Fruit fly (Drosophila melanogaster) whole organism, embryonic: ENCODE measurements around the gene sicily.

Source experiments
- CG10209 ChIP-seq: fragments of 200-800 bp; sonication (Bioruptor generic); optimal IDR thresholded peaks from 3 replicates; lab custom pipeline; 2017; ENCODE audit warnings: missing biosample characterization, mild to moderate bottlenecking, missing genetic modification characterization, missing genetic modification reagents
- CG11247 ChIP-seq: fragments of 200-800 bp; sonication (Bioruptor generic); IDR thresholded peaks from 2 replicates; pipeline ENCODE4 v1.3.6; 2022; ENCODE audit warnings: missing biosample characterization, missing genetic modification characterization
- CG11695 ChIP-seq: fragments of 200-800 bp; sonication (Bioruptor generic); IDR thresholded peaks from 3 replicates; pipeline ENCODE4 v1.3.6; 2022; ENCODE audit warnings: missing biosample characterization, missing genetic modification characterization
- CG12219 ChIP-seq: fragments of 200-800 bp; sonication (Bioruptor generic); optimal IDR thresholded peaks from 3 replicates; lab custom pipeline; 2018; ENCODE audit warnings: missing biosample characterization, mild to moderate bottlenecking, missing genetic modification characterization
- CG12942 ChIP-seq: fragments of 200-800 bp; sonication (Bioruptor generic); optimal IDR thresholded peaks from 3 replicates; lab custom pipeline; 2016; ENCODE audit warnings: missing biosample characterization, missing genetic modification characterization
- CG13287 ChIP-seq: fragments of 200-800 bp; sonication (Bioruptor generic); IDR thresholded peaks from 2 replicates; pipeline ENCODE4 v1.3.6; 2022; ENCODE audit warnings: missing biosample characterization, missing genetic modification characterization; ENCODE audit not compliant: partially characterized antibody
- CG14050 ChIP-seq: fragments of 200-800 bp; sonication (Bioruptor generic); IDR thresholded peaks from 3 replicates; pipeline ENCODE4 v1.3.6; 2022; ENCODE audit warnings: missing biosample characterization, missing genetic modification characterization
- CG17612 ChIP-seq: fragments of 200-800 bp; sonication (Bioruptor generic); IDR thresholded peaks from 2 replicates; pipeline ENCODE4 v1.3.6; 2022; ENCODE audit warnings: missing biosample characterization, missing genetic modification characterization
- CG17802 ChIP-seq: fragments of 200-800 bp; sonication (Bioruptor generic); optimal IDR thresholded peaks from 2 replicates; lab custom pipeline; 2018; ENCODE audit warnings: missing biosample characterization, mild to moderate bottlenecking, missing genetic modification characterization, moderate library complexity
- CG1832 ChIP-seq: fragments of 200-800 bp; sonication (Bioruptor generic); optimal IDR thresholded peaks from 2 replicates; lab custom pipeline; 2017; ENCODE audit warnings: missing biosample characterization, mild to moderate bottlenecking, missing genetic modification characterization, inconsistent platforms
- CG30020 ChIP-seq: fragments of 200-800 bp; optimal IDR thresholded peaks from 2 replicates; lab custom pipeline; 2019; ENCODE audit warnings: missing biosample characterization, mild to moderate bottlenecking, missing genetic modification characterization, moderate library complexity
- CG3163 ChIP-seq: fragments of 200-800 bp; sonication (Bioruptor generic); optimal IDR thresholded peaks from 3 replicates; lab custom pipeline; 2016; ENCODE audit warnings: missing biosample characterization, missing genetic modification characterization
- CG32767 ChIP-seq: fragments of 200-800 bp; sonication (Bioruptor generic); IDR thresholded peaks from 2 replicates; pipeline ENCODE4 v1.3.6; 2022; ENCODE audit warnings: missing biosample characterization, missing genetic modification characterization
- CG34422 ChIP-seq: fragments of 200-800 bp; sonication (Bioruptor generic); IDR thresholded peaks from 3 replicates; pipeline ENCODE4 v1.3.6; 2022; ENCODE audit warnings: missing biosample characterization, missing genetic modification characterization
- CG6272 ChIP-seq: fragments of 200-800 bp; sonication (Bioruptor generic); IDR thresholded peaks from 2 replicates; pipeline ENCODE4 v1.3.6; 2022; ENCODE audit warnings: missing biosample characterization, missing genetic modification characterization
- CG7745 ChIP-seq: fragments of 200-800 bp; sonication (Bioruptor generic); optimal IDR thresholded peaks from 2 replicates; lab custom pipeline; 2018; ENCODE audit warnings: missing biosample characterization, mild to moderate bottlenecking, missing genetic modification characterization, moderate library complexity
- CG7786 ChIP-seq: fragments of 200-800 bp; sonication (Bioruptor generic); optimal IDR thresholded peaks from 2 replicates; lab custom pipeline; 2016; ENCODE audit warnings: missing biosample characterization, missing genetic modification characterization
- CG7963 ChIP-seq: fragments of 200-800 bp; sonication (Bioruptor generic); IDR thresholded peaks from 3 replicates; pipeline ENCODE4 v1.3.6; 2022; ENCODE audit warnings: missing biosample characterization, missing genetic modification characterization; ENCODE audit not compliant: partially characterized antibody
- CG7987 ChIP-seq: fragments of 200-800 bp; sonication (Bioruptor generic); optimal IDR thresholded peaks from 2 replicates; lab custom pipeline; 2018; ENCODE audit warnings: missing biosample characterization, mild to moderate bottlenecking, missing genetic modification characterization, moderate library complexity
- CG8089 ChIP-seq: fragments of 200-800 bp; sonication (Bioruptor generic); optimal IDR thresholded peaks from 3 replicates; lab custom pipeline; 2016; ENCODE audit warnings: missing biosample characterization, missing genetic modification characterization
- CG8281 ChIP-seq: fragments of 200-800 bp; sonication (Bioruptor generic); optimal IDR thresholded peaks from 2 replicates; lab custom pipeline; 2018; ENCODE audit warnings: missing biosample characterization, mild to moderate bottlenecking, missing genetic modification characterization, moderate library complexity
- CG8924 ChIP-seq: fragments of 200-800 bp; optimal IDR thresholded peaks from 3 replicates; lab custom pipeline; 2019; ENCODE audit warnings: missing biosample characterization, mild to moderate bottlenecking, missing genetic modification characterization, moderate library complexity
- CG9215 ChIP-seq: fragments of 200-800 bp; sonication (Bioruptor generic); IDR thresholded peaks from 2 replicates; pipeline ENCODE4 v1.3.6; 2022; ENCODE audit warnings: missing biosample characterization, missing genetic modification characterization
- CG9932 ChIP-seq: fragments of 200-800 bp; sonication (Bioruptor generic); IDR thresholded peaks from 2 replicates; pipeline ENCODE4 v1.3.6; 2022; ENCODE audit warnings: missing biosample characterization, missing genetic modification characterization
- Dad ChIP-seq: fragments of 200-800 bp; sonication (Bioruptor generic); optimal IDR thresholded peaks from 3 replicates; lab custom pipeline; 2016; ENCODE audit warnings: missing biosample characterization, missing genetic modification characterization
- Dip2 ChIP-seq: fragments of 200-800 bp; sonication (Bioruptor generic); IDR thresholded peaks from 2 replicates; pipeline ENCODE4 v1.3.6; 2022; ENCODE audit warnings: missing biosample characterization, missing genetic modification characterization
- E2f2 ChIP-seq: fragments of 200-800 bp; sonication (Bioruptor generic); IDR thresholded peaks from 2 replicates; pipeline ENCODE4 v1.3.6; 2022; ENCODE audit warnings: missing biosample characterization, missing genetic modification characterization
- Jarid2 ChIP-seq: fragments of 200-800 bp; sonication (Bioruptor generic); optimal IDR thresholded peaks from 3 replicates; lab custom pipeline; 2017; ENCODE audit warnings: mild to moderate bottlenecking, missing biosample characterization, missing genetic modification reagents, missing genetic modification characterization
- Mrtf ChIP-seq: fragments of 200-800 bp; sonication (Bioruptor generic); IDR thresholded peaks from 3 replicates; pipeline ENCODE4 v1.3.6; 2022; ENCODE audit warnings: missing biosample characterization, missing genetic modification characterization
- YL-1 ChIP-seq: fragments of 200-800 bp; sonication (Bioruptor generic); optimal IDR thresholded peaks from 3 replicates; lab custom pipeline; 2017; ENCODE audit warnings: missing biosample characterization, mild to moderate bottlenecking, missing genetic modification characterization
- abd-A ChIP-seq: fragments of 200-800 bp; sonication (Bioruptor generic); optimal IDR thresholded peaks from 3 replicates; lab custom pipeline; 2019; ENCODE audit warnings: missing biosample characterization, mild to moderate bottlenecking, missing genetic modification characterization, moderate library complexity
- bowl ChIP-seq: fragments of 200-800 bp; sonication (Bioruptor generic); IDR thresholded peaks from 2 replicates; pipeline ENCODE4 v1.3.6; 2022; ENCODE audit warnings: missing biosample characterization, missing genetic modification characterization
- disco-r ChIP-seq: fragments of 200-800 bp; sonication (Bioruptor generic); optimal IDR thresholded peaks from 2 replicates; lab custom pipeline; 2016; ENCODE audit warnings: missing biosample characterization, missing genetic modification characterization
- esg ChIP-seq: fragments of 200-800 bp; sonication (Bioruptor generic); conservative IDR thresholded peaks from 2 replicates; pipeline ENCODE4 v1.3.6; 2022; ENCODE audit warnings: missing biosample characterization, missing genetic modification characterization
- eve ChIP-seq, 2 experiments: fragments of >200 bp; optimal IDR thresholded peaks; 2 replicates each; lab custom pipeline; 2017; ENCODE audit warnings: missing biosample characterization in 2 of 2, missing genetic modification characterization in 2 of 2
- fd102C ChIP-seq: fragments of 200-800 bp; sonication (Bioruptor generic); optimal IDR thresholded peaks from 2 replicates; lab custom pipeline; 2018; ENCODE audit warnings: missing biosample characterization, mild to moderate bottlenecking, missing genetic modification characterization, moderate library complexity
- h ChIP-seq: fragments of >200 bp; optimal IDR thresholded peaks from 2 replicates; lab custom pipeline; 2017
- ham ChIP-seq: fragments of 200-800 bp; sonication (Bioruptor generic); IDR thresholded peaks from 2 replicates; pipeline ENCODE4 v1.3.6; 2022; ENCODE audit warnings: missing biosample characterization, missing genetic modification characterization
- ken ChIP-seq: fragments of 200-800 bp; sonication (Bioruptor generic); IDR thresholded peaks from 3 replicates; pipeline ENCODE4 v1.3.6; 2022; ENCODE audit warnings: missing biosample characterization, missing genetic modification characterization
- lbe ChIP-seq: fragments of 200-800 bp; sonication (Bioruptor generic); optimal IDR thresholded peaks from 2 replicates; lab custom pipeline; 2016; ENCODE audit warnings: missing biosample characterization, mild to moderate bottlenecking, missing genetic modification characterization
- maf-S ChIP-seq: fragments of 200-800 bp; sonication (Bioruptor generic); optimal IDR thresholded peaks from 2 replicates; lab custom pipeline; 2016; ENCODE audit warnings: missing biosample characterization, missing genetic modification characterization
- mirr ChIP-seq: fragments of 200-800 bp; sonication (Bioruptor generic); optimal IDR thresholded peaks from 3 replicates; lab custom pipeline; 2018; ENCODE audit warnings: missing biosample characterization, mild to moderate bottlenecking, missing genetic modification characterization
- odd ChIP-seq: fragments of 200-800 bp; sonication (Bioruptor generic); optimal IDR thresholded peaks from 2 replicates; lab custom pipeline; 2017; ENCODE audit warnings: missing biosample characterization, mild to moderate bottlenecking, missing genetic modification characterization
- org-1 ChIP-seq: fragments of 200-800 bp; sonication (Bioruptor generic); optimal IDR thresholded peaks from 2 replicates; lab custom pipeline; 2017; ENCODE audit warnings: missing biosample characterization, missing genetic modification characterization
- sc ChIP-seq, 3 experiments: fragments of >200 bp in 2 of 3; fragments of 200-800 bp in 1 of 3; sonication (Bioruptor generic) in 1 of 3; optimal IDR thresholded peaks; 2 replicates in 2 of 3; 3 replicates in 1 of 3; lab custom pipeline; 2017; ENCODE audit warnings: mild to moderate bottlenecking in 1 of 3, missing biosample characterization in 1 of 3, missing genetic modification characterization in 1 of 3, missing genetic modification reagents in 1 of 3
- sim ChIP-seq: fragments of 200-800 bp; sonication (Bioruptor generic); IDR thresholded peaks from 2 replicates; pipeline ENCODE4 v1.3.6; 2022; ENCODE audit warnings: missing biosample characterization, missing genetic modification characterization
- slou ChIP-seq: fragments of 200-800 bp; sonication (Bioruptor generic); optimal IDR thresholded peaks from 3 replicates; lab custom pipeline; 2016; ENCODE audit warnings: missing biosample characterization, missing genetic modification characterization
- stwl ChIP-seq: fragments of 200-800 bp; sonication (Bioruptor generic); optimal IDR thresholded peaks from 3 replicates; lab custom pipeline; 2018; ENCODE audit warnings: missing biosample characterization, mild to moderate bottlenecking, missing genetic modification characterization, moderate library complexity
- tna ChIP-seq: fragments of 200-800 bp; sonication (Bioruptor generic); IDR thresholded peaks from 2 replicates; pipeline ENCODE4 v1.3.6; 2022; ENCODE audit warnings: missing biosample characterization, missing genetic modification characterization; ENCODE audit not compliant: partially characterized antibody
- tup ChIP-seq: fragments of 200-800 bp; sonication (Bioruptor generic); optimal IDR thresholded peaks from 2 replicates; lab custom pipeline; 2016; ENCODE audit warnings: missing biosample characterization, mild to moderate bottlenecking, missing genetic modification characterization, moderate library complexity

Gene sicily

dm6 chrX:11915154-11915593 lies 23.6 kb downstream of the sicily start (continued):
- TF ChIP-seq abd-A (tag; lab: Kevin White, UChicago) (peak; percentile 59), CG10209 (GFP tag; lab: Kevin White, UChicago) (peak; percentile 90), eve (GFP tag; optimal IDR thresholded peaks at IDR 0.05; lab: Kevin White, UChicago) (peak in 1 of 2 experiments; percentile 58), CG17802 (peak; percentile 53), esg (peak; percentile 86), sim (GFP tag; lab: Robert Waterston, UW) (0 out of 2 replicates have a peak, but pooled peaks have one; percentile 62), disco-r (no peak), CG9932 (GFP tag; lab: Robert Waterston, UW) (peak; percentile 88), CG3163 (GFP tag; lab: Kevin White, UChicago) (no peak), CG12942 (GFP tag; lab: Kevin White, UChicago) (peak; percentile 64), Dip2 (GFP tag; lab: Robert Waterston, UW) (0 out of 2 replicates have a peak, but pooled peaks have one; percentile 34), h (lab: Kevin White, UChicago) (no peak), E2f2 (GFP tag; lab: Robert Waterston, UW) (peak; percentile 67), CG11247 (GFP tag; lab: Robert Waterston, UW) (peak; percentile 54), CG14050 (GFP tag; lab: Robert Waterston, UW) (peak; percentile 78), CG7745 (tag; lab: Kevin White, UChicago) (no peak), CG11695 (peak; percentile 91), ham (GFP tag; lab: Robert Waterston, UW) (no peak), tna (GFP tag; lab: Robert Waterston, UW) (no peak), CG8924 (peak; percentile 94), CG1832 (GFP tag; lab: Kevin White, UChicago) (peak; percentile 79), tup (peak; percentile 7), CG12219 (GFP tag; lab: Kevin White, UChicago) (peak; percentile 85), CG8281 (peak; percentile 80), maf-S (no peak), stwl (tag; lab: Kevin White, UChicago) (peak; percentile 21), CG32767 (GFP tag; lab: Robert Waterston, UW) (peak; percentile 93), org-1 (GFP tag; lab: Kevin White, UChicago) (peak; percentile 86), mirr (GFP tag; lab: Kevin White, UChicago) (peak; percentile 48), slou (GFP tag; lab: Kevin White, UChicago) (peak; percentile 79), CG30020 (peak; percentile 73), CG17612 (GFP tag; lab: Robert Waterston, UW) (peak; percentile 44; the same call in 1 of the 2 replicates), Dad (no peak), Mrtf (peak; percentile 78; the same call in 2 of the 3 replicates), sc (optimal IDR thresholded peaks at IDR 0.05; lab: Kevin White, UChicago) (no peak), sc (GFP tag; optimal IDR thresholded peaks at IDR 0.05; lab: Kevin White, UChicago) (peak; percentile 82), YL-1 (GFP tag; lab: Kevin White, UChicago) (peak; percentile 77), CG7987 (GFP tag; lab: Kevin White, UChicago) (peak; percentile 61), CG13287 (GFP tag; lab: Robert Waterston, UW) (no peak), odd (GFP tag; lab: Kevin White, UChicago) (peak; percentile 88), lbe (peak; percentile 65), ken (peak; percentile 74; the same call in 2 of the 3 replicates), fd102C (peak; percentile 54), Jarid2 (GFP tag; lab: Kevin White, UChicago) (peak; percentile 71), CG6272 (GFP tag; lab: Robert Waterston, UW) (peak; percentile 80), CG34422 (peak; percentile 89), CG8089 (no peak), CG7963 (GFP tag; lab: Robert Waterston, UW) (no peak), CG9215 (GFP tag; lab: Robert Waterston, UW) (peak; percentile 84), bowl (peak; percentile 58; the same call in 1 of the 2 replicates), CG7786 (GFP tag; lab: Kevin White, UChicago) (no peak)
